Fruit fly (Drosophila melanogaster) whole organism, pupa: ENCODE data around the gene mus312.

ENCODE experiments used
- CG10348 ChIP-seq: fragments of 200-800 bp; sonication (Bioruptor generic); IDR thresholded peaks from 2 replicates; pipeline ENCODE4 v1.3.6; 2022; ENCODE audit warnings: missing biosample characterization, missing genetic modification characterization
- CG12605 ChIP-seq: fragments of 200-800 bp; sonication (Bioruptor generic); IDR thresholded peaks from 2 replicates; pipeline ENCODE4 v1.3.6; 2022; ENCODE audit warnings: missing biosample characterization, missing genetic modification characterization
- CG13204 ChIP-seq: fragments of 200-800 bp; sonication (Bioruptor generic); optimal IDR thresholded peaks from 2 replicates; lab custom pipeline; 2018; ENCODE audit warnings: missing biosample characterization, mild to moderate bottlenecking, missing genetic modification characterization, moderate library complexity
- CG15710 ChIP-seq: fragments of 200-800 bp; sonication (Bioruptor generic); optimal IDR thresholded peaks from 2 replicates; lab custom pipeline; 2018; ENCODE audit warnings: missing biosample characterization, mild to moderate bottlenecking, missing genetic modification characterization, moderate library complexity
- CG17806 ChIP-seq: fragments of 200-800 bp; sonication (Bioruptor generic); optimal IDR thresholded peaks from 2 replicates; lab custom pipeline; 2018; ENCODE audit warnings: missing biosample characterization, mild to moderate bottlenecking, missing genetic modification characterization, moderate library complexity
- CG8301 ChIP-seq: fragments of 200-800 bp; sonication (Bioruptor generic); optimal IDR thresholded peaks from 2 replicates; lab custom pipeline; 2018; ENCODE audit warnings: missing biosample characterization, mild to moderate bottlenecking, missing genetic modification characterization
- D1 ChIP-seq: fragments of 200-800 bp; sonication (Bioruptor generic); optimal IDR thresholded peaks from 2 replicates; lab custom pipeline; 2018; ENCODE audit warnings: missing biosample characterization, mild to moderate bottlenecking, missing genetic modification characterization, moderate library complexity
- EcR ChIP-seq: fragments of 200-800 bp; sonication (Bioruptor generic); optimal IDR thresholded peaks from 3 replicates; lab custom pipeline; 2019; ENCODE audit warnings: missing biosample characterization, missing genetic modification characterization, mild to moderate bottlenecking, moderate library complexity, missing genetic modification reagents
- Ets98B ChIP-seq: fragments of 200-800 bp; sonication (Bioruptor generic); IDR thresholded peaks from 2 replicates; pipeline ENCODE4 v1.3.6; 2022; ENCODE audit warnings: missing biosample characterization, missing genetic modification characterization
- Pif1A ChIP-seq: fragments of 200-800 bp; sonication (Bioruptor generic); optimal IDR thresholded peaks from 3 replicates; lab custom pipeline; 2016; ENCODE audit warnings: missing biosample characterization, missing genetic modification characterization
- Pif1B ChIP-seq: fragments of 200-800 bp; sonication (Bioruptor generic); optimal IDR thresholded peaks from 3 replicates; lab custom pipeline; 2016; ENCODE audit warnings: missing biosample characterization, missing genetic modification characterization
- fd96Ca ChIP-seq: fragments of 200-800 bp; sonication (Bioruptor generic); IDR thresholded peaks from 3 replicates; pipeline ENCODE4 v1.3.6; 2022; ENCODE audit warnings: missing biosample characterization, missing genetic modification characterization
- rn ChIP-seq: fragments of 200-800 bp; sonication (Bioruptor generic); IDR thresholded peaks from 2 replicates; pipeline ENCODE4 v1.3.6; 2022; ENCODE audit warnings: missing biosample characterization, missing genetic modification characterization

dm6 chr3L:7339216-7339742 lies 10.3 kb downstream of the mus312 start, which contains the start of the genes lark and eco:
- peak; percentile 18 for TF ChIP-seq EcR (GFP tag; lab: Kevin White, UChicago)
- no peak for TF ChIP-seq fd96Ca (GFP tag; lab: Robert Waterston, UW)
- TF ChIP-seq Pif1A (GFP tag; lab: Kevin White, UChicago), result no peak
- no peak for TF ChIP-seq D1
- TF ChIP-seq Pif1B, result no peak
- no peak for TF ChIP-seq CG17806 (tag; lab: Kevin White, UChicago)
- TF ChIP-seq CG8301 (tag; lab: Kevin White, UChicago), result no peak
- TF ChIP-seq Ets98B (GFP tag; lab: Robert Waterston, UW), result no peak
- no peak for TF ChIP-seq CG10348
- no peak for TF ChIP-seq CG13204 (GFP tag; lab: Kevin White, UChicago)
- no peak for TF ChIP-seq CG12605 (GFP tag; lab: Robert Waterston, UW)
- TF ChIP-seq CG15710, result no peak
- TF ChIP-seq rn (GFP tag; lab: Robert Waterston, UW), result no peak
